Fruit fly (Drosophila melanogaster) whole organism, embryonic: Measurements from ENCODE around the gene Dok.

ENCODE experiments used
- Abd-B ChIP-seq: fragments of 200-800 bp; sonication (Bioruptor generic); optimal IDR thresholded peaks from 2 replicates; lab custom pipeline; 2018; ENCODE audit warnings: missing biosample characterization, mild to moderate bottlenecking, missing genetic modification characterization, moderate library complexity
- Blimp-1 ChIP-seq: fragments of 200-800 bp; sonication (Bioruptor generic); optimal IDR thresholded peaks from 3 replicates; lab custom pipeline; 2018; ENCODE audit warnings: missing biosample characterization, missing genetic modification characterization, mild to moderate bottlenecking, moderate library complexity, missing genetic modification reagents
- CG10431 ChIP-seq: fragments of 200-800 bp; sonication (Bioruptor generic); optimal IDR thresholded peaks from 3 replicates; lab custom pipeline; 2018; ENCODE audit warnings: missing biosample characterization, mild to moderate bottlenecking, missing genetic modification characterization
- CG11695 ChIP-seq: fragments of 200-800 bp; sonication (Bioruptor generic); IDR thresholded peaks from 3 replicates; pipeline ENCODE4 v1.3.6; 2022; ENCODE audit warnings: missing biosample characterization, missing genetic modification characterization
- CG12155 ChIP-seq: fragments of 200-800 bp; sonication (Bioruptor generic); optimal IDR thresholded peaks from 3 replicates; lab custom pipeline; 2016; ENCODE audit warnings: missing biosample characterization, missing genetic modification characterization
- CG12391 ChIP-seq: fragments of 200-800 bp; sonication (Bioruptor generic); optimal IDR thresholded peaks from 3 replicates; lab custom pipeline; 2018; ENCODE audit warnings: missing biosample characterization, mild to moderate bottlenecking, missing genetic modification characterization, moderate library complexity
- CG13123 ChIP-seq: fragments of 200-800 bp; sonication (Bioruptor generic); optimal IDR thresholded peaks from 2 replicates; lab custom pipeline; 2016; ENCODE audit warnings: missing biosample characterization, missing genetic modification characterization
- CG13624 ChIP-seq: fragments of 200-800 bp; sonication (Bioruptor generic); optimal IDR thresholded peaks from 2 replicates; lab custom pipeline; 2016; ENCODE audit warnings: missing biosample characterization, missing genetic modification characterization
- CG14965 ChIP-seq: fragments of 200-800 bp; sonication (Bioruptor generic); optimal IDR thresholded peaks from 2 replicates; lab custom pipeline; 2016; ENCODE audit warnings: missing biosample characterization, missing genetic modification characterization, borderline replicate concordance
- CG15011 ChIP-seq: fragments of 200-800 bp; sonication (Bioruptor generic); optimal IDR thresholded peaks from 3 replicates; lab custom pipeline; 2018; ENCODE audit warnings: missing biosample characterization, mild to moderate bottlenecking, missing genetic modification characterization
- CG16863 ChIP-seq: fragments of 200-800 bp; sonication (Bioruptor generic); optimal IDR thresholded peaks from 3 replicates; lab custom pipeline; 2016; ENCODE audit warnings: missing biosample characterization, missing genetic modification characterization
- CG17361 ChIP-seq: fragments of 200-800 bp; sonication (Bioruptor generic); IDR thresholded peaks from 3 replicates; pipeline ENCODE4 v1.3.6; 2022; ENCODE audit warnings: missing biosample characterization, missing genetic modification characterization
- CG17829 ChIP-seq: fragments of 200-800 bp; optimal IDR thresholded peaks from 2 replicates; lab custom pipeline; 2019; ENCODE audit warnings: missing biosample characterization, mild to moderate bottlenecking, missing genetic modification characterization, moderate library complexity
- CG2129 ChIP-seq: fragments of 200-800 bp; sonication (Bioruptor generic); IDR thresholded peaks from 2 replicates; pipeline ENCODE4 v1.3.6; 2022; ENCODE audit warnings: missing biosample characterization, missing genetic modification characterization; ENCODE audit not compliant: partially characterized antibody
- CG30403 ChIP-seq: fragments of 200-800 bp; sonication (Bioruptor generic); optimal IDR thresholded peaks from 3 replicates; lab custom pipeline; 2016; ENCODE audit warnings: missing biosample characterization, missing genetic modification characterization
- CG31224 ChIP-seq: fragments of 200-800 bp; sonication (Bioruptor generic); IDR thresholded peaks from 2 replicates; pipeline ENCODE4 v1.3.6; 2022; ENCODE audit warnings: missing biosample characterization, missing genetic modification characterization
- CG3995 ChIP-seq: fragments of 200-800 bp; sonication (Bioruptor generic); optimal IDR thresholded peaks from 3 replicates; lab custom pipeline; 2016; ENCODE audit warnings: missing biosample characterization, missing genetic modification characterization
- CG42726 ChIP-seq: fragments of 200-800 bp; sonication (Bioruptor generic); IDR thresholded peaks from 2 replicates; pipeline ENCODE4 v1.3.6; 2022; ENCODE audit warnings: missing biosample characterization, missing genetic modification characterization; ENCODE audit not compliant: partially characterized antibody
- CG4328 ChIP-seq: fragments of 200-800 bp; sonication (Bioruptor generic); optimal IDR thresholded peaks from 3 replicates; lab custom pipeline; 2017; ENCODE audit warnings: missing biosample characterization, missing genetic modification reagents, missing genetic modification characterization
- CG5245 ChIP-seq: fragments of 200-800 bp; sonication (Bioruptor generic); optimal IDR thresholded peaks from 3 replicates; lab custom pipeline; 2016; ENCODE audit warnings: missing biosample characterization, missing genetic modification characterization
- CG7357 ChIP-seq: fragments of 200-800 bp; sonication (Bioruptor generic); IDR thresholded peaks from 3 replicates; pipeline ENCODE4 v1.3.6; 2022; ENCODE audit warnings: missing biosample characterization, missing genetic modification characterization
- CTCF ChIP-seq: fragments of 200-800 bp; sonication (Bioruptor generic); optimal IDR thresholded peaks from 2 replicates; lab custom pipeline; 2017; ENCODE audit warnings: missing biosample characterization, mild to moderate bottlenecking, missing genetic modification characterization, moderate library complexity
- Camta ChIP-seq: fragments of 200-800 bp; sonication (Bioruptor generic); optimal IDR thresholded peaks from 2 replicates; lab custom pipeline; 2016; ENCODE audit warnings: missing biosample characterization, missing genetic modification characterization
- Drgx ChIP-seq: fragments of 200-800 bp; sonication (Bioruptor generic); IDR thresholded peaks from 2 replicates; pipeline ENCODE4 v1.3.6; 2022; ENCODE audit warnings: missing biosample characterization, missing genetic modification characterization
- E2f2 ChIP-seq: fragments of 200-800 bp; sonication (Bioruptor generic); IDR thresholded peaks from 2 replicates; pipeline ENCODE4 v1.3.6; 2022; ENCODE audit warnings: missing biosample characterization, missing genetic modification characterization
- HLH4C ChIP-seq: fragments of 200-800 bp; sonication (Bioruptor generic); IDR thresholded peaks from 3 replicates; pipeline ENCODE4 v1.3.6; 2022; ENCODE audit warnings: missing biosample characterization, missing genetic modification characterization; ENCODE audit not compliant: partially characterized antibody
- MTF-1 ChIP-seq: fragments of 200-800 bp; sonication (Bioruptor generic); optimal IDR thresholded peaks from 2 replicates; lab custom pipeline; 2018; ENCODE audit warnings: missing biosample characterization, mild to moderate bottlenecking, missing genetic modification characterization, borderline replicate concordance
- NC2β ChIP-seq: fragments of 200-800 bp; sonication (Bioruptor generic); optimal IDR thresholded peaks from 2 replicates; lab custom pipeline; 2016; ENCODE audit warnings: missing biosample characterization, missing genetic modification characterization
- Opbp ChIP-seq: fragments of 200-800 bp; sonication (Bioruptor generic); IDR thresholded peaks from 3 replicates; pipeline ENCODE4 v1.3.6; 2022; ENCODE audit warnings: missing biosample characterization, missing genetic modification characterization; ENCODE audit not compliant: partially characterized antibody
- Ravus ChIP-seq: fragments of 200-800 bp; sonication (Bioruptor generic); IDR thresholded peaks from 2 replicates; pipeline ENCODE4 v1.3.6; 2022; ENCODE audit warnings: missing biosample characterization, missing genetic modification characterization
- bcd ChIP-seq: fragments of 200-800 bp; sonication (Bioruptor generic); optimal IDR thresholded peaks from 2 replicates; lab custom pipeline; 2017; ENCODE audit warnings: missing biosample characterization, mild to moderate bottlenecking, missing genetic modification characterization
- chif ChIP-seq, 2 experiments: fragments of 200-800 bp; sonication (Bioruptor generic); optimal IDR thresholded peaks; 3 replicates each; lab custom pipeline; 2016; ENCODE audit warnings: missing biosample characterization in 2 of 2, missing genetic modification characterization in 2 of 2
- dimm ChIP-seq: fragments of 200-800 bp; sonication (Bioruptor generic); IDR thresholded peaks from 2 replicates; pipeline ENCODE4 v1.3.6; 2022; ENCODE audit warnings: missing biosample characterization, missing genetic modification characterization
- dmrt99B ChIP-seq: fragments of 200-800 bp; sonication (Bioruptor generic); optimal IDR thresholded peaks from 2 replicates; lab custom pipeline; 2018; ENCODE audit warnings: missing biosample characterization, mild to moderate bottlenecking, missing genetic modification characterization, moderate library complexity
- en ChIP-seq: fragments of 200-800 bp; sonication (Bioruptor generic); optimal IDR thresholded peaks from 2 replicates; lab custom pipeline; 2016; ENCODE audit warnings: missing biosample characterization, missing genetic modification characterization
- ham ChIP-seq: fragments of 200-800 bp; sonication (Bioruptor generic); IDR thresholded peaks from 2 replicates; pipeline ENCODE4 v1.3.6; 2022; ENCODE audit warnings: missing biosample characterization, missing genetic modification characterization
- insv ChIP-seq, 2 experiments: fragments of 200-800 bp; sonication (Bioruptor generic); optimal IDR thresholded peaks; 3 replicates each; lab custom pipeline; 2016 to 2018; ENCODE audit warnings: missing biosample characterization in 2 of 2, missing genetic modification characterization in 2 of 2
- inv ChIP-seq: fragments of 200-800 bp; sonication (Bioruptor generic); IDR thresholded peaks from 2 replicates; pipeline ENCODE4 v1.3.6; 2022; ENCODE audit warnings: missing biosample characterization, missing genetic modification characterization; ENCODE audit not compliant: partially characterized antibody
- luna ChIP-seq: fragments of 200-800 bp; sonication (Bioruptor generic); optimal IDR thresholded peaks from 2 replicates; lab custom pipeline; 2016; ENCODE audit warnings: missing biosample characterization, missing genetic modification characterization
- nmo ChIP-seq: fragments of 200-800 bp; sonication (Bioruptor generic); optimal IDR thresholded peaks from 2 replicates; lab custom pipeline; 2018; ENCODE audit warnings: missing biosample characterization, mild to moderate bottlenecking, missing genetic modification characterization, moderate library complexity
- org-1 ChIP-seq: fragments of 200-800 bp; sonication (Bioruptor generic); optimal IDR thresholded peaks from 2 replicates; lab custom pipeline; 2017; ENCODE audit warnings: missing biosample characterization, missing genetic modification characterization
- sc ChIP-seq, 3 experiments: fragments of >200 bp in 2 of 3; fragments of 200-800 bp in 1 of 3; sonication (Bioruptor generic) in 1 of 3; optimal IDR thresholded peaks; 2 replicates in 2 of 3; 3 replicates in 1 of 3; lab custom pipeline; 2017; ENCODE audit warnings: mild to moderate bottlenecking in 1 of 3, missing biosample characterization in 1 of 3, missing genetic modification characterization in 1 of 3, missing genetic modification reagents in 1 of 3
- slbo ChIP-seq: fragments of 200-800 bp; sonication (Bioruptor generic); IDR thresholded peaks from 2 replicates; pipeline ENCODE4 v1.3.6; 2022; ENCODE audit warnings: missing biosample characterization, missing genetic modification characterization
- tin ChIP-seq: fragments of 200-800 bp; sonication (Bioruptor generic); optimal IDR thresholded peaks from 3 replicates; lab custom pipeline; 2016; ENCODE audit warnings: missing biosample characterization, missing genetic modification characterization
- tio ChIP-seq: fragments of 200-800 bp; sonication (Bioruptor generic); optimal IDR thresholded peaks from 2 replicates; lab custom pipeline; 2017; ENCODE audit warnings: missing biosample characterization, missing genetic modification characterization, inconsistent platforms
- trh ChIP-seq: fragments of 200-800 bp; sonication (Bioruptor generic); optimal IDR thresholded peaks from 2 replicates; lab custom pipeline; 2016; ENCODE audit warnings: missing biosample characterization, missing genetic modification characterization
- ttk ChIP-seq: fragments of 200-800 bp; sonication (Bioruptor generic); IDR thresholded peaks from 2 replicates; pipeline ENCODE4 v2.1.2; 2022; ENCODE audit warnings: missing biosample characterization, missing genetic modification characterization
- zen2 ChIP-seq: fragments of 200-800 bp; sonication (Bioruptor generic); IDR thresholded peaks from 3 replicates; pipeline ENCODE4 v1.3.6; 2022; ENCODE audit warnings: missing biosample characterization, missing genetic modification characterization; ENCODE audit not compliant: partially characterized antibody

Dok gene

dm6 chrX:7336121-7336961 lies 12.3 kb downstream of the Dok start (continued):
- TF ChIP-seq zen2 = no peak
- TF ChIP-seq inv (GFP tag; lab: Robert Waterston, UW) = no peak
- peak; percentile 68 for TF ChIP-seq luna (GFP tag; lab: Kevin White, UChicago)
- peak; percentile 90 for TF ChIP-seq tio (GFP tag; lab: Kevin White, UChicago)
- peak; percentile 69 for TF ChIP-seq CG13123 (GFP tag; lab: Kevin White, UChicago)
- TF ChIP-seq CG17829 (tag; lab: Kevin White, UChicago) = peak; percentile 95
- TF ChIP-seq CG31224 (GFP tag; lab: Robert Waterston, UW) = peak; percentile 51; the same call in 1 of the 2 replicates
- TF ChIP-seq CG10431 (GFP tag; lab: Kevin White, UChicago) = no peak
- TF ChIP-seq chif (GFP tag; optimal IDR thresholded peaks at IDR 0.05; lab: Kevin White, UChicago) = peak; percentile 93 to 94
- TF ChIP-seq CG3995 (GFP tag; lab: Kevin White, UChicago) = peak; percentile 15
- TF ChIP-seq CTCF (GFP tag; lab: Kevin White, UChicago) = peak; percentile 58
- TF ChIP-seq CG30403 (GFP tag; lab: Kevin White, UChicago) = peak; percentile 90
- peak; percentile 71 for TF ChIP-seq Abd-B (GFP tag; lab: Kevin White, UChicago)
- TF ChIP-seq Blimp-1 (GFP tag; lab: Kevin White, UChicago) = peak; percentile 92
- no peak for TF ChIP-seq insv (GFP tag; optimal IDR thresholded peaks at IDR 0.05; lab: Kevin White, UChicago)
- TF ChIP-seq NC2β = peak; percentile 94
- TF ChIP-seq dimm (GFP tag; lab: Robert Waterston, UW) = peak; percentile 41; the same call in 1 of the 2 replicates
- TF ChIP-seq dmrt99B (tag; lab: Kevin White, UChicago) = peak; percentile 97
- TF ChIP-seq CG14965 (GFP tag; lab: Kevin White, UChicago) = peak; percentile 56
- TF ChIP-seq CG12155 (GFP tag; lab: Kevin White, UChicago) = peak; percentile 72
- peak; percentile 91 for TF ChIP-seq CG11695 (GFP tag; lab: Robert Waterston, UW)
- TF ChIP-seq CG7357 = peak; percentile 79
- no peak for TF ChIP-seq CG2129 (GFP tag; lab: Robert Waterston, UW)
- TF ChIP-seq sc (optimal IDR thresholded peaks at IDR 0.05; lab: Kevin White, UChicago) = no peak
- TF ChIP-seq sc (GFP tag; optimal IDR thresholded peaks at IDR 0.05; lab: Kevin White, UChicago) = peak; percentile 92
- TF ChIP-seq CG4328 (GFP tag; lab: Kevin White, UChicago) = peak; percentile 18
- peak; percentile 93 for TF ChIP-seq CG16863
- peak; percentile 94 for TF ChIP-seq nmo (GFP tag; lab: Kevin White, UChicago)
- peak; percentile 91 for TF ChIP-seq tin (GFP tag; lab: Kevin White, UChicago)
- no peak for TF ChIP-seq ham (GFP tag; lab: Robert Waterston, UW)
- TF ChIP-seq MTF-1 (GFP tag; lab: Kevin White, UChicago) = peak; percentile 88
- TF ChIP-seq Opbp (GFP tag; lab: Robert Waterston, UW) = no peak
- peak; percentile 90 for TF ChIP-seq bcd (GFP tag; lab: Kevin White, UChicago)
- TF ChIP-seq en (GFP tag; lab: Kevin White, UChicago) = peak; percentile 89
- peak; percentile 87 for TF ChIP-seq CG5245
- peak; percentile 68 for TF ChIP-seq CG17361 (GFP tag; lab: Robert Waterston, UW)
- TF ChIP-seq Camta = peak; percentile 86
- peak; percentile 81 for TF ChIP-seq trh
- peak; percentile 65 for TF ChIP-seq E2f2 (GFP tag; lab: Robert Waterston, UW)
- TF ChIP-seq slbo (GFP tag; lab: Robert Waterston, UW) = peak; percentile 70
- TF ChIP-seq CG12391 (tag; lab: Kevin White, UChicago) = peak; percentile 95
- no peak for TF ChIP-seq HLH4C
- peak; percentile 79 for TF ChIP-seq ttk (GFP tag; lab: Robert Waterston, UW)
- TF ChIP-seq Drgx (GFP tag; lab: Robert Waterston, UW) = peak; percentile 74
- peak; percentile 84 for TF ChIP-seq CG13624 (GFP tag; lab: Kevin White, UChicago)
- peak; percentile 89 for TF ChIP-seq org-1 (GFP tag; lab: Kevin White, UChicago)
- no peak for TF ChIP-seq CG42726 (GFP tag; lab: Robert Waterston, UW)
- peak; percentile 49 for TF ChIP-seq Ravus (GFP tag; lab: Robert Waterston, UW)
- TF ChIP-seq CG15011 (GFP tag; lab: Kevin White, UChicago) = peak; percentile 83
